Worm (Caenorhabditis elegans) whole organism, L4 larva: ENCODE measurements around the gene Y39A1A.3.
A peak's percentile ranks its signal among the peaks of the same experiment; 100 is the strongest.

Experiments used
- F10B5.3 ChIP-seq: sonication (generic microtip); optimal IDR thresholded peaks from 2 replicates; lab custom pipeline; 2016; ENCODE audit warnings: mild to moderate bottlenecking, missing genetic modification characterization, missing compliant biosample characterization
- F49E8.2 ChIP-seq: sonication (generic microtip); optimal IDR thresholded peaks from 2 replicates; lab custom pipeline; 2016; ENCODE audit warnings: missing compliant biosample characterization, mild to moderate bottlenecking, missing genetic modification characterization, borderline replicate concordance
- T26A8.4 ChIP-seq: fragments of 200-800 bp; sonication (Bioruptor generic); IDR thresholded peaks from 2 replicates; pipeline ENCODE4 v1.3.6; 2022; ENCODE audit warnings: missing genetic modification characterization, missing compliant biosample characterization
- aha-1 ChIP-seq: fragments of 150-350 bp; peaks from one replicate; lab custom pipeline; 2014; ENCODE audit warnings: missing biosample characterization, missing genetic modification characterization
- aly-2 ChIP-seq: sonication (generic microtip); optimal IDR thresholded peaks from 2 replicates; lab custom pipeline; 2018; ENCODE audit warnings: missing biosample characterization, missing genetic modification characterization
- ama-1 ChIP-seq: fragments of 150-350 bp; optimal IDR thresholded peaks from 2 replicates; lab custom pipeline; 2014; ENCODE audit warnings: inconsistent platforms, mixed read lengths
- attf-4 ChIP-seq: sonication (generic microtip); optimal IDR thresholded peaks from 3 replicates; lab custom pipeline; 2017; ENCODE audit warnings: missing biosample characterization, missing genetic modification characterization
- ceh-44 ChIP-seq: fragments of 200-800 bp; sonication (Bioruptor generic); IDR thresholded peaks from 2 replicates; pipeline ENCODE4 v1.3.6; 2022; ENCODE audit warnings: missing genetic modification reagents, missing genetic modification characterization, missing compliant biosample characterization
- ceh-62 ChIP-seq: sonication (generic microtip); optimal IDR thresholded peaks from 2 replicates; lab custom pipeline; 2017; ENCODE audit warnings: missing biosample characterization, missing genetic modification characterization
- ceh-82 ChIP-seq: sonication (generic microtip); optimal IDR thresholded peaks from 2 replicates; lab custom pipeline; 2017; ENCODE audit warnings: missing biosample characterization, missing genetic modification characterization
- ctbp-1 ChIP-seq: fragments of 200-800 bp; sonication (Bioruptor generic); IDR thresholded peaks from 2 replicates; pipeline ENCODE4 v1.3.6; 2022; ENCODE audit warnings: missing genetic modification reagents, missing genetic modification characterization, missing compliant biosample characterization
- daf-16 ChIP-seq, 3 experiments: sonication (generic microtip); optimal IDR thresholded peaks; 2 replicates each; lab custom pipeline; 2016 to 2017; ENCODE audit warnings: missing genetic modification characterization in 3 of 3, missing genetic modification reagents in 3 of 3, mild to moderate bottlenecking in 2 of 3, missing compliant biosample characterization in 2 of 3, missing biosample characterization in 1 of 3, moderate library complexity in 1 of 3
- daf-8 ChIP-seq: fragments of 200-800 bp; sonication (Bioruptor generic); IDR thresholded peaks from 2 replicates; pipeline ENCODE4 v1.3.6; 2022; ENCODE audit warnings: missing genetic modification characterization, missing compliant biosample characterization
- dmd-6 ChIP-seq: fragments of 200-800 bp; sonication (Bioruptor generic); IDR thresholded peaks from 2 replicates; pipeline ENCODE4 v1.3.6; 2022; ENCODE audit warnings: missing genetic modification reagents, missing genetic modification characterization, missing compliant biosample characterization
- dmd-9 ChIP-seq: fragments of 200-800 bp; sonication (Bioruptor generic); IDR thresholded peaks from 2 replicates; pipeline ENCODE4 v1.3.6; 2022; ENCODE audit warnings: missing genetic modification reagents, missing genetic modification characterization, missing compliant biosample characterization
- dpl-1 ChIP-seq: fragments of 150-350 bp; optimal IDR thresholded peaks from 2 replicates; lab custom pipeline; 2014; ENCODE audit warnings: missing biosample characterization, missing genetic modification reagents, missing genetic modification characterization
- egl-27 ChIP-seq: sonication (generic microtip); optimal IDR thresholded peaks from 3 replicates; lab custom pipeline; 2017; ENCODE audit warnings: missing biosample characterization, missing genetic modification reagents, missing genetic modification characterization
- egl-43 ChIP-seq: fragments of 200-800 bp; sonication (Bioruptor generic); IDR thresholded peaks from 2 replicates; pipeline ENCODE4 v1.3.6; 2022; ENCODE audit warnings: missing genetic modification reagents, missing genetic modification characterization, missing compliant biosample characterization
- hif-1 ChIP-seq, 2 experiments: sonication (generic microtip); optimal IDR thresholded peaks; 2 replicates each; lab custom pipeline; 2016 to 2017; ENCODE audit warnings: missing compliant biosample characterization in 2 of 2, missing genetic modification characterization in 2 of 2, missing genetic modification reagents in 2 of 2, missing genotype in 2 of 2, mild to moderate bottlenecking in 1 of 2
- hmg-1.1 ChIP-seq: fragments of 200-800 bp; sonication (Bioruptor generic); IDR thresholded peaks from 2 replicates; pipeline ENCODE4 v1.3.6; 2022; ENCODE audit warnings: missing genetic modification reagents, missing genetic modification characterization, missing compliant biosample characterization
- lim-7 ChIP-seq: fragments of 200-800 bp; sonication (Bioruptor generic); IDR thresholded peaks from 2 replicates; pipeline ENCODE4 v1.3.6; 2022; ENCODE audit warnings: missing genetic modification characterization, missing compliant biosample characterization
- lin-39 ChIP-seq: fragments of 150-350 bp; optimal IDR thresholded peaks from 2 replicates; lab custom pipeline; 2014; ENCODE audit warnings: missing biosample characterization, missing genetic modification reagents, missing genetic modification characterization
- lir-3 ChIP-seq: sonication (generic microtip); optimal IDR thresholded peaks from 2 replicates; lab custom pipeline; 2016; ENCODE audit warnings: mild to moderate bottlenecking, missing genetic modification characterization, missing compliant biosample characterization
- madf-5 ChIP-seq, 2 experiments: fragments of 200-800 bp; sonication (Bioruptor generic); IDR thresholded peaks; 2 replicates each; pipeline ENCODE4 v1.3.6; 2022; ENCODE audit warnings: missing compliant biosample characterization in 2 of 2, missing genetic modification characterization in 2 of 2
- mep-1 ChIP-seq: fragments of 150-350 bp; sonication (generic microtip); optimal IDR thresholded peaks from 3 replicates; lab custom pipeline; 2014; ENCODE audit warnings: missing biosample characterization, missing genetic modification characterization
- mes-2 ChIP-seq: sonication (generic microtip); optimal IDR thresholded peaks from 2 replicates; lab custom pipeline; 2016; ENCODE audit warnings: missing genotype, mild to moderate bottlenecking, missing genetic modification characterization, missing compliant biosample characterization; ENCODE audit not compliant: poor library complexity, severe bottlenecking
- mxl-3 ChIP-seq: fragments of 200-800 bp; sonication (Bioruptor generic); optimal IDR thresholded peaks from 2 replicates; lab custom pipeline; 2018; ENCODE audit warnings: mild to moderate bottlenecking, missing genetic modification characterization, missing compliant biosample characterization
- nhr-10 ChIP-seq: fragments of 150-350 bp; optimal IDR thresholded peaks from 2 replicates; lab custom pipeline; 2014; ENCODE audit warnings: missing biosample characterization, missing genetic modification characterization
- nhr-102 ChIP-seq: sonication (generic microtip); optimal IDR thresholded peaks from 2 replicates; lab custom pipeline; 2016; ENCODE audit warnings: mild to moderate bottlenecking, missing genetic modification characterization, moderate library complexity, missing compliant biosample characterization
- nhr-11 ChIP-seq: fragments of 150-350 bp; optimal IDR thresholded peaks from 2 replicates; lab custom pipeline; 2014; ENCODE audit warnings: missing biosample characterization, missing genetic modification characterization
- nhr-111 ChIP-seq: fragments of 200-800 bp; sonication (Bioruptor generic); optimal IDR thresholded peaks from 2 replicates; lab custom pipeline; 2018; ENCODE audit warnings: mild to moderate bottlenecking, missing genetic modification characterization, missing compliant biosample characterization
- nhr-28 ChIP-seq: fragments of 150-350 bp; optimal IDR thresholded peaks from 2 replicates; lab custom pipeline; 2014; ENCODE audit warnings: missing biosample characterization, missing genetic modification characterization
- nhr-42 ChIP-seq: fragments of 200-800 bp; sonication (Bioruptor generic); IDR thresholded peaks from 2 replicates; pipeline ENCODE4 v1.3.6; 2022; ENCODE audit warnings: missing genetic modification characterization, missing compliant biosample characterization
- nhr-48 ChIP-seq: sonication (generic microtip); optimal IDR thresholded peaks from 2 replicates; lab custom pipeline; 2016; ENCODE audit warnings: mild to moderate bottlenecking, missing genetic modification characterization, missing compliant biosample characterization
- nhr-76 ChIP-seq: fragments of 150-350 bp; optimal IDR thresholded peaks from 2 replicates; lab custom pipeline; 2014; ENCODE audit warnings: missing biosample characterization, missing genetic modification characterization
- nhr-77 ChIP-seq: fragments of 150-350 bp; optimal IDR thresholded peaks from 2 replicates; lab custom pipeline; 2014; ENCODE audit warnings: missing biosample characterization, missing genetic modification characterization
- pha-4 ChIP-seq, 2 experiments: fragments of 150-350 bp in 1 of 2; fragments of 200-800 bp in 1 of 2; sonication (Bioruptor generic) in 1 of 2; IDR thresholded peaks in 1 of 2; optimal IDR thresholded peaks in 1 of 2; 2 replicates each; pipeline versions ENCODE4 v1.3.6 to Lab custom; 2014 to 2022; ENCODE audit warnings: missing genetic modification characterization in 2 of 2, missing genetic modification reagents in 2 of 2, missing biosample characterization in 1 of 2, missing compliant biosample characterization in 1 of 2
- saeg-2 ChIP-seq: fragments of 200-800 bp; sonication (Bioruptor generic); IDR thresholded peaks from 2 replicates; pipeline ENCODE4 v1.3.6; 2022; ENCODE audit warnings: missing genetic modification reagents, missing genetic modification characterization, missing compliant biosample characterization
- sdz-12 ChIP-seq: fragments of 200-800 bp; sonication (Bioruptor generic); optimal IDR thresholded peaks from 2 replicates; lab custom pipeline; 2018; ENCODE audit warnings: mild to moderate bottlenecking, missing genetic modification characterization, missing compliant biosample characterization
- skn-1 ChIP-seq: fragments of 150-350 bp; optimal IDR thresholded peaks from 2 replicates; lab custom pipeline; 2014; ENCODE audit warnings: missing biosample characterization, missing genetic modification characterization
- snpc-4 ChIP-seq: fragments of 150-350 bp; optimal IDR thresholded peaks from 2 replicates; lab custom pipeline; 2014; ENCODE audit warnings: missing biosample characterization, missing genetic modification characterization
- tag-97 ChIP-seq: fragments of 200-800 bp; sonication (Bioruptor generic); IDR thresholded peaks from 2 replicates; pipeline ENCODE4 v1.3.6; 2022; ENCODE audit warnings: missing genetic modification characterization, missing compliant biosample characterization
- tra-1 ChIP-seq: fragments of 200-800 bp; sonication (Bioruptor generic); IDR thresholded peaks from 2 replicates; pipeline ENCODE4 v1.3.6; 2022; ENCODE audit warnings: missing genetic modification reagents, missing genetic modification characterization, missing compliant biosample characterization
- unc-62 ChIP-seq, 3 experiments: fragments of 150-350 bp in 1 of 3; sonication (generic microtip); optimal IDR thresholded peaks in 2 of 3; peaks in 1 of 3; 1 replicate in 1 of 3; 2 replicates in 2 of 3; lab custom pipeline; 2014 to 2017; ENCODE audit warnings: missing biosample characterization in 3 of 3, missing genetic modification characterization in 3 of 3, missing genetic modification reagents in 3 of 3, missing genotype in 1 of 3
- vab-7 ChIP-seq: fragments of 200-800 bp; sonication (Bioruptor generic); IDR thresholded peaks from 2 replicates; pipeline ENCODE4 v1.3.6; 2022; ENCODE audit warnings: missing genetic modification reagents, missing genetic modification characterization, missing compliant biosample characterization
- zfp-2 ChIP-seq: sonication (generic microtip); optimal IDR thresholded peaks from 2 replicates; lab custom pipeline; 2016; ENCODE audit warnings: mild to moderate bottlenecking, missing genetic modification characterization, missing compliant biosample characterization
- zip-11 ChIP-seq: fragments of 200-800 bp; sonication (Bioruptor generic); IDR thresholded peaks from 2 replicates; pipeline ENCODE4 v1.3.6; 2022; ENCODE audit warnings: missing genetic modification characterization, missing compliant biosample characterization
- ztf-11 ChIP-seq: fragments of 150-350 bp; optimal IDR thresholded peaks from 2 replicates; lab custom pipeline; 2014; ENCODE audit warnings: missing biosample characterization, missing genetic modification characterization

Y39A1A.3 gene

DNA sequence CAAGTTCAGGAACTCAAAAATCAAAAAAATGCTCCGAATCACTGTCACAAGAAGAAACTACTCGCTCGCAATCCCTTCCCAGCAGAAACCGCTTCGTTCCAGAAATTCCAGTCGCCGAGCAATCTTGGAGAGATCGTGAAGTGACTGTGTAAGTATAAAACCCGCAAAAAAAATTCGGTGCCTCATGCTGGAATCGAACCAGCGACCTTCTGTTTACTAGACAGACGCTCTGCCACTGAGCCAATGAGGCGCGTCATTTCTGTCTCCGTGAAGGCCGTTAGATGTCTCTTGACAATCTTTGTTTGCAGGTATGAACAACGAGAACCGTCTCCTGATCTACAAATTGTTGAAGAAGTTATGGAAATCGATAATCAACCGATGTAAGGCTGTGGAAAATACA lies 28.3 kb upstream of the Y39A1A.3 start (continued):
- TF ChIP-seq mes-2 (tag; lab: Kevin White, UChicago) (peak; percentile 66), ctbp-1 (GFP tag; lab: Robert Waterston, UW) (peak; percentile 73; the same call in 1 of the 2 replicates), F10B5.3 (tag; lab: Kevin White, UChicago) (no peak), dmd-9 (GFP tag; lab: Robert Waterston, UW) (peak; percentile 59; the same call in 1 of the 2 replicates), aha-1 (tag; lab: Kevin White, UChicago) (no peak), hmg-1.1 (GFP tag; lab: Robert Waterston, UW) (peak; percentile 74), egl-27 (tag; lab: Kevin White, UChicago) (no peak), ceh-62 (tag; lab: Kevin White, UChicago) (no peak), tag-97 (GFP tag; lab: Robert Waterston, UW) (no peak), egl-43 (GFP tag; lab: Robert Waterston, UW) (peak; percentile 94), nhr-111 (GFP tag; lab: Kevin White, UChicago) (peak; percentile 37), nhr-42 (GFP tag; lab: Robert Waterston, UW) (peak; percentile 82), attf-4 (tag; lab: Kevin White, UChicago) (no peak), snpc-4 (no peak), ceh-82 (tag; lab: Kevin White, UChicago) (no peak), zfp-2 (tag; lab: Kevin White, UChicago) (no peak), ztf-11 (tag; lab: Kevin White, UChicago) (no peak)

ce11 chrIII:10621208-10621607 lies 24.9 kb upstream of the Y39A1A.3 start, which contains the start of the genes lron-10 and hpr-9:
TSS of gene lron-10 (minus strand) at chrIII:10621369.
TSS of gene hpr-9 (plus strand) at chrIII:10621551.
- TF ChIP-seq nhr-102 (tag; lab: Kevin White, UChicago) = peak; percentile 83
- no peak for TF ChIP-seq aly-2
- peak; percentile 86 for TF ChIP-seq aha-1 (tag; lab: Kevin White, UChicago)
- peak; percentile 68 for TF ChIP-seq nhr-28 (tag; lab: Kevin White, UChicago)
- TF ChIP-seq lin-39 (tag; lab: Kevin White, UChicago) = no peak
- TF ChIP-seq pha-4 (GFP tag; IDR thresholded peaks at IDR 0.05; lab: Robert Waterston, UW) = peak; percentile 60; the same call in 1 of the 2 replicates
- no peak for TF ChIP-seq pha-4 (tag; optimal IDR thresholded peaks at IDR 0.05; lab: Kevin White, UChicago)
- TF ChIP-seq nhr-76 (tag; lab: Kevin White, UChicago) = no peak
- peak; percentile 71 for TF ChIP-seq T26A8.4 (GFP tag; lab: Robert Waterston, UW)
- TF ChIP-seq mep-1 (tag; lab: Kevin White, UChicago) = peak; percentile 75
- no peak for TF ChIP-seq saeg-2 (GFP tag; lab: Robert Waterston, UW)
- TF ChIP-seq sdz-12 (GFP tag; lab: Kevin White, UChicago) = peak; percentile 29
- peak; percentile 58 for TF ChIP-seq nhr-48 (tag; lab: Kevin White, UChicago)
- no peak for TF ChIP-seq daf-8 (GFP tag; lab: Robert Waterston, UW)
- peak in 1 of 2 experiments; percentile 97 for TF ChIP-seq unc-62 (GFP tag; optimal IDR thresholded peaks at IDR 0.05 in 1 of 2; lab: Kevin White, UChicago)
- TF ChIP-seq unc-62 (tag; optimal IDR thresholded peaks at IDR 0.05; lab: Kevin White, UChicago) = peak; percentile 26
- TF ChIP-seq dmd-6 (GFP tag; lab: Robert Waterston, UW) = peak; percentile 80
- TF ChIP-seq ctbp-1 (GFP tag; lab: Robert Waterston, UW) = no peak
- TF ChIP-seq dmd-9 (GFP tag; lab: Robert Waterston, UW) = peak; percentile 91
- no peak for TF ChIP-seq ceh-62 (tag; lab: Kevin White, UChicago)
- no peak for TF ChIP-seq lir-3 (tag; lab: Kevin White, UChicago)
- peak; percentile 23 for TF ChIP-seq nhr-77 (tag; lab: Kevin White, UChicago)
- TF ChIP-seq zip-11 (GFP tag; lab: Robert Waterston, UW) = no peak
- peak; percentile 25; the same call in 1 of the 2 replicates for TF ChIP-seq ceh-44 (GFP tag; lab: Robert Waterston, UW)
- peak; percentile 57 for TF ChIP-seq F49E8.2 (tag; lab: Kevin White, UChicago)
- peak; percentile 62 for TF ChIP-seq mxl-3 (GFP tag; lab: Kevin White, UChicago)
- TF ChIP-seq nhr-10 (tag; lab: Kevin White, UChicago) = no peak
- TF ChIP-seq nhr-11 (tag; lab: Kevin White, UChicago) = no peak
- TF ChIP-seq ztf-11 (tag; lab: Kevin White, UChicago) = no peak
- TF ChIP-seq daf-16 (GFP tag; optimal IDR thresholded peaks at IDR 0.05; lab: Kevin White, UChicago) = no peak
- TF ChIP-seq daf-16 (tag; optimal IDR thresholded peaks at IDR 0.05; lab: Kevin White, UChicago) = peak; percentile 61
- TF ChIP-seq madf-5 (GFP tag; IDR thresholded peaks at IDR 0.05; lab: Robert Waterston, UW) = 0 out of 4 replicates have a peak, but pooled peaks of 1 of the 2 experiments have one; percentile 17
- no peak for TF ChIP-seq vab-7 (GFP tag; lab: Robert Waterston, UW)
- peak; percentile 3 for TF ChIP-seq ama-1 (lab: Kevin White, UChicago)
- peak in 1 of 2 experiments; percentile 94 for TF ChIP-seq hif-1 (tag; optimal IDR thresholded peaks at IDR 0.05; lab: Kevin White, UChicago)
- no peak for TF ChIP-seq skn-1 (tag; lab: Kevin White, UChicago)
- TF ChIP-seq dpl-1 (GFP tag; lab: Kevin White, UChicago) = peak; percentile 77
- TF ChIP-seq lim-7 (GFP tag; lab: Robert Waterston, UW) = no peak
- no peak for TF ChIP-seq zfp-2 (tag; lab: Kevin White, UChicago)
- TF ChIP-seq tra-1 (GFP tag; lab: Robert Waterston, UW) = peak; percentile 68; the same call in 1 of the 2 replicates
